Fruit fly (Drosophila melanogaster): ENCODE results near the gene CG3437.

CG3437 gene

DNA sequence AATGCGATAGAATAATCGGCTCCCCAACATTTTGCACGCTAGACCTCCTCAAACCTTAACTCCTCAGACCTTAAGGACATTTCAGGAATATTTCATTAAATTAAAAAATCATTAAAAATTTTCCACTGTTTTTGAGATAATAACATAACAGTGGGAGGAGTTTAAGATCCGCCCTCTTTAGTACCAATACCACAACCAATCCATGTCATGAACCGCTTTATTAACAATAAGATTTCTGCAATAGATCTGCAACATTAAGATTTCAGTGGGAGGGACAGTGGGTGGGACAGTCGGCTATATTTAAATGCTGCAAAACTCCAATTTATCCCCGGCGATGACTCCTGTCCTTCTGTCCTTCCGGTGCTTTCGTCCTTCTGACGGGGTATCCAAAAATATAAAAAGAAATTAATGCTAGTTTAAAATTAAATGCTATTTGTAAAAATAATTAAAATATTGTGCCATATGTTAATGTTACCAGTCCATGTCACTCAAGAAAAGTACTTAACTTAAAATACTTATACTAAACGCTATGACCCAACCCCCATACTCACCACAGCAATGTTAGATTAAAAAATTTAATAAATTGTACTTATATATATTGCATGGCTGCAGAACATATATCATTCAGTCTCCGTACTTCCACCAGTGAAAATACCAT, 14.7 kb downstream of the CG3437 start, which contains the start of gene Srg3:
Gene Srg3 (plus strand): TSS at position 608 of the 658 bp plus-strand sequence.
- TF ChIP-seq h (optimal IDR thresholded peaks at IDR 0.05) = no peak
- TF ChIP-seq Myc (optimal IDR thresholded peaks at IDR 0.05) = no peak
- no peak for TF ChIP-seq insv (optimal IDR thresholded peaks at IDR 0.05)
- no peak for TF ChIP-seq Sin3A (optimal IDR thresholded peaks at IDR 0.05)
- TF ChIP-seq ttk (optimal IDR thresholded peaks at IDR 0.05) = no peak
- TF ChIP-seq psq (optimal IDR thresholded peaks at IDR 0.05) = no peak

DNA sequence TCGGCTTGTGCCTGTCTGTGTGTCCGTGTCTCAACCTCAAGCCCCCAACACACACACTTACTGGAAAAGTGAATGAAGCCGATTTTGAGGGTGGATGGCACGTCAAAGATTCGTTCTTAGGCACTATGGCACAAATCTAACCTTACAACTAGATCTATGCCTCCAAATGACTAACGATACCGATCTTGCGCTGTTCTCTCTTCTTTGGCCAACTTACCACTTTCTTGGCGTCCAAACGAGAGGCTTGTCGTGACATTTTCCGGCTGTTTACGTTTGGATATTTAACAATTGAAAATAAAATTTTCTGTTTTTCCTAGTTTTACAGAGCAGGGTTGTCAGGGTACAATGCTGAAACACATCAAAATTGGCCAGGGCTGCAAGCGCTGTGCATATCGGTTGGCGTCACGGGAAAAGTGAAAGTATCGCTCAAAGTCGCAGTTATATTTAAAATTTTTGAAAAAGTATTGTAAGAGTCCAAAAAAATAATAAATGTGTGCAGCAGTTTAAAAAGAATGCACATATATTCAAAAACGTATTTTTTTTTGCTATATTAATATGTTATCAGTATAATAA, 15.5 kb downstream of the CG3437 start, which contains the start of the genes Bet3 and Nf-YA:
Gene Bet3 (minus strand): TSS at position 361 of the 573 bp plus-strand sequence.
Gene Nf-YA (minus strand): TSS at position 361 of the 573 bp plus-strand sequence.
- TF ChIP-seq ttk (optimal IDR thresholded peaks at IDR 0.05) (no peak), Sin3A (optimal IDR thresholded peaks at IDR 0.05) (no peak), h (optimal IDR thresholded peaks at IDR 0.05) (no peak), insv (optimal IDR thresholded peaks at IDR 0.05) (no peak), Myc (optimal IDR thresholded peaks at IDR 0.05) (no peak), psq (optimal IDR thresholded peaks at IDR 0.05) (no peak)

DNA sequence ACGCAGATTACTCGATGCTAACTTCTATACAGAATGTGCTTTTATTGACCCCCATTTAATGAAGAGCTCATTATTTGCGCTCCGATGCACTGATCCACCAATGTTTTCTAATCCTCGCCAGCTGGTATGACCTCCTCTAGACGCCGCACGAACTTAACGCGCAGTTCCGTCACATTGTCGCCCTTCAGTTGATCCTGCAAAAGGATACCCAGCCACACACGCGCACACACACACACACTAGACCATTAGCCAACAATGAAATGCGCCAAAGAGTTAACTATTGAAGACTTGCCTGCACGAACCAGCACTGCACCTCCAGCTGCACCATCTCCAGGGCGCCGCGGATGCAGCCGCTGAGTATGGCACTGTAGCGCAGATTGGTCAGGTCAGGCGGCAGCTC, 18.6 kb downstream of the CG3437 start:
- TF ChIP-seq psq (optimal IDR thresholded peaks at IDR 0.05) (no peak), insv (optimal IDR thresholded peaks at IDR 0.05) (no peak), Sin3A (optimal IDR thresholded peaks at IDR 0.05) (no peak), h (optimal IDR thresholded peaks at IDR 0.05) (no peak), ttk (optimal IDR thresholded peaks at IDR 0.05) (no peak), Myc (optimal IDR thresholded peaks at IDR 0.05) (no peak)

DNA sequence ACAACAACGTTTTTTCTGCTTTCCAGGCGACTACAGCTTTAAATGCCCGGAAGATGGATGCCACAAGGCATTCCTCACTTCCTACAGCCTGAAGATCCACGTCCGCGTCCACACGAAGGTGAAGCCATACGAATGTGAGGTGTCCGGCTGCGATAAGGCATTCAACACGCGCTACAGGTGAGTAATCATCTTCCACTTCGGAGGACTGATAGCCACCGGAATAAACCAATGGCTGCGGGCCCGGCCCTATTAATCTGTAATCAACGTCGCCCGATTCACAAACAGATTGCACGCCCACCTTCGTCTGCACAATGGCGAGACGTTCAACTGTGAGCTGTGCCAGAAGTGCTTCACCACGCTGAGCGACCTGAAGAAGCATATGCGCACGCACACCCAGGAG, 21.6 kb downstream of the CG3437 start:
- TF ChIP-seq Myc (optimal IDR thresholded peaks at IDR 0.05) (no peak), psq (optimal IDR thresholded peaks at IDR 0.05) (no peak), Sin3A (optimal IDR thresholded peaks at IDR 0.05) (no peak), h (optimal IDR thresholded peaks at IDR 0.05) (no peak)

DNA sequence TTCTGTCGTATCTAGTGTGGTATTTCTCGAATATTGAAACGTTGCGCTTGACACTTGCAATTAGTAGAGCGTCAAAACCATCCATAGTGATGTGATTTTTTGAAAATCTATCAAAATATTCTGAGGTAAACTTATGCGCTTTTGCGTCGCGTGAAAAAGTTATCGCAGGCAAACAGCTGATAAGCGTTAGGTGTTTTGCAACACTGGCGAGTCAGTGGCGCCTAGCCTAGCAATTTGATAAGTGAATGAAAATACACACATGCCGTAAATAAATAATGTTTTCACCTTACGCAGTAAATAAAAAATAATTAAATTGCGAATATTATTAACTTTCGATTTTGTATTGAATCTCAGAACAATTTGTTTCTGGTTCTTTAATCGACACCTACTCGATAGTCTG, 22.2 kb downstream of the CG3437 start, which contains the start of gene CG42526:
Gene CG42526 (minus strand): TSS at position 85 of the 400 bp plus-strand sequence.
- TF ChIP-seq insv (optimal IDR thresholded peaks at IDR 0.05) (no peak), Myc (optimal IDR thresholded peaks at IDR 0.05) (no peak), h (optimal IDR thresholded peaks at IDR 0.05) (no peak), psq (optimal IDR thresholded peaks at IDR 0.05) (no peak), Sin3A (optimal IDR thresholded peaks at IDR 0.05) (no peak), ttk (optimal IDR thresholded peaks at IDR 0.05) (no peak)

DNA sequence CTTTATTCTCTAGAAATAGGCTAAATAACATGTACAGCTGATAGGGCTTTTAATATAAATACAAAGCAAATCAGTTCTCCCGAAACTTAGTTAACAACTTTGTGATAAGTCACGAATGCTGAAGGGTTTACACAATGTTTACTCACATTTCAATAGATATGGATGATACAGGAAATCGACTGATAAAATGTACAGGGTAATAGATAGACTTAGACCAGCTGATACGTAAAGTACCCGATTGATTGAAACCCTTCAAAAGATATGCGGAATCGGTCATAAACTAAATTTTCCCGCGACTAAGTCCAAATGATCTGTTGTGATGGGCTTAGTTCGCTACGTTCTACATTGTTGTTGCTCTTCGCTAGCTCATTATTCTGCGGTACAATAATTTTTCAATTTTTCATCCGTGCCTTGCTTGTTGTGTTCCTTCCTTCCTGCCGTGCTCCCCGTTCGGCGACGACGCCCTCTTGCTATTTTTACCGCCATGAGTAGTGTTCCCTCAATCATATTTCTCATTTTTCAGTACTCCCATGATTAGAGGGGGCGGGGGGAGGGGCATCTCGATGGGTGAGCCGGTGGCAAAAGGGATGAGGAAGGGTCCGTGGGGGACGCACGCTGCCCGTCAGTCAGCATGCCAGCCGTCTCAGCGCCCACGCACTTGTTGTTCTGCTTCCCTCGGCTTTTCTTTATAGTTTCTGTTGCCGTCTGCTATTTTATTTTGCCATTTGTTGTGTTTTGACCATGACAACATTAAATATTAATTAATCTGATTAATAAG, 24.5 kb downstream of the CG3437 start:
- TF ChIP-seq psq (optimal IDR thresholded peaks at IDR 0.05) (no peak), Myc (optimal IDR thresholded peaks at IDR 0.05) (no peak), Sin3A (optimal IDR thresholded peaks at IDR 0.05) (no peak), h (optimal IDR thresholded peaks at IDR 0.05) (no peak), ttk (optimal IDR thresholded peaks at IDR 0.05) (no peak), insv (optimal IDR thresholded peaks at IDR 0.05) (no peak)

DNA sequence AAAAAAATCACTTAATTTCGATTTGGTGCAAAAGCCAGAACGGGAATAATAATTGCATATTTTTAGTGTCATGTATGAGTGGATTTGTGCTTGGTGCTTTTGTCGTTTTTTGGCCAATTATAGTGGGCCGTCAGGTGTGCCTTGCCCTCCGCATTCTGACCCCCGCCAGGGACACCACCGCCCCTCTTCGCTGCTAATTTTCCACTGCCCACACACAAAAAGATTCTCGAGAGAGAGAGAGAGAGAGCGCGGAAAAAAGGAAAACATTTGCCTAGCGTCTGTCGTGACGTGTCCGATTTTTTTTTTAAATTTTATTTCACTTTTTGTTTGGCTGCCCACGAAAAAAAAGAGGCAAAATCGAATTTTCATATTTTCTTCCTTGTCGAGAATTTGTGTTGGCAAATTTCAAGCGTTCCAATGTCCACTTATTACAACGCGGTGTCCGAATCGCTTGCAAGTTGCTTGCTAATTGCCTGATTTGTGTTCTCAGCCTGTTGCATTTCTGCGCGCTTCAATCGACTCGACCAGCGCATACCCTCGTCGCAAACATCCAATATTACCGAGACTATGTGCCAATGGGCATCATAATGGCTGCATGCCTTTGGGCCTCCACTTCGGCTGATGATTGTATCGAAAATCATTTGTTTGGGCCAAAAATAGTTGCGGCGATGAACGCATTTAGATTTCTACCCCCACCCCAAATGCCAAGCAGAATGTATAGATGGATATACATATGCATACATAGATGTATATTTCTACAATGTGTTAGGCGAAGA, 25.4 kb downstream of the CG3437 start:
- TF ChIP-seq Myc (optimal IDR thresholded peaks at IDR 0.05) (no peak), insv (optimal IDR thresholded peaks at IDR 0.05) (no peak)

DNA sequence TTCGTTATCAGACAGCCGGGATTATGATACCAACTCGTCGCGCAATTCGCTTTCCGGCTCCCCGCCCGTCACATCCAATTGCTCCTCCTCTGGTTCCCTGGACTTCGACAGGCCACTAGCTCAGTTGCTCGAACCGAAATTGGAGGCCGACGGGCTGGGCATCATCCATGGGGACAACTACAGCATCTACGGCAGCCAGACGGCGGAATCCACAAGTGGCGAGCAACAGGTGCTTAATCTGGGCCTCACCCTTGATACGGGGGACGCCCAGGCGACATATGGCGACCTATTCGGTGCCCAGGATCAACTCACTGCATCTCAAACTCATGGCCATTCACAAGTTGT, 26.9 kb downstream of the CG3437 start:
- TF ChIP-seq h (optimal IDR thresholded peaks at IDR 0.05) (no peak), Myc (optimal IDR thresholded peaks at IDR 0.05) (no peak), insv (optimal IDR thresholded peaks at IDR 0.05) (no peak), Sin3A (optimal IDR thresholded peaks at IDR 0.05) (no peak), psq (optimal IDR thresholded peaks at IDR 0.05) (no peak)

DNA sequence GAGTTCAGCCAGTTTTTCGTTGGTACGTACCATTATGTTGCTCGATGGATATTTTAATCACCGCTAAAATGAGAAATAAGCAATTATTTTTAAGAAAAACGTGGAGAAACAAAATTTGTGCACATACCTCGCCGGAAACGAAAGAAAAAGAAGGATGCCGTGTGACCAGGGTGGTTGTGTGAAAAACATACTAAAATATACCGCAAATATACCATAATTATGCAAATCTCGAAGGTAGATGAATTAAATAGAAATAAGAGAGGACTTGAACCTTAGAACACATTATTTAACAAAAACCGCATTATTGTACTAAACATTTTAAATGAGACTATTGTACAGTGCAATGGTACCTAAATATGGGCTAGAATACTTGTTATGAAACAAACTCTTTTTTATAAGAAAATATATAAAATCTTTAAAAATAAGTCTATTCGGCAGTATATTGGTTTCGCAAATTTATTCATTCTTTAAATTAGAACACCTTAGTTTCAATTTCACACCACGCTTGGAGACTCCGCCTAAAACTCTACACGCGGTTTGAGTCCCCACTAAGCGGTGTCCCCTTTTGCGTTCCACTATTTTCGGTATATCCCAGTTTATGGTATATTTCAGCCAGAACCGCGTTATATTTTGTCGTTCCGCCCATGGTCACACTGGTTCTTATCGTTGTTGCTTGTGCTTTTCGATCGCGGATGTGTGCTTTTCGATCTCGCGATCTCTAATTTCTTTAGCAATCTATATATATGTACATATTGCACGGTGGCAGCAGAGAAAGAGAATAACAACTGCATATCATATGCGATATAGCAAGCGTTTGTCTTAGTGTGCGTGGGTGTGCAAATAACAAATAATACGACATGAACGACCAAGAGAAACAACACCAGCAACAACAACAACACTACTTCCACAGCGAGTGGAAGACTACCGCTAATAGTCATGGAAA, 27.5 kb downstream of the CG3437 start, which contains the start of the genes RpS17 and MTF-1:
Gene RpS17 (minus strand): TSS at position 157 of the 943 bp plus-strand sequence.
Gene MTF-1 (plus strand): TSS at position 648 of the 943 bp plus-strand sequence.
- TF ChIP-seq ttk (optimal IDR thresholded peaks at IDR 0.05) = no peak
- TF ChIP-seq Myc (optimal IDR thresholded peaks at IDR 0.05) = no peak
- TF ChIP-seq Sin3A (optimal IDR thresholded peaks at IDR 0.05) = no peak
- no peak for TF ChIP-seq h (optimal IDR thresholded peaks at IDR 0.05)
- TF ChIP-seq insv (optimal IDR thresholded peaks at IDR 0.05) = no peak
- no peak for TF ChIP-seq psq (optimal IDR thresholded peaks at IDR 0.05)

DNA sequence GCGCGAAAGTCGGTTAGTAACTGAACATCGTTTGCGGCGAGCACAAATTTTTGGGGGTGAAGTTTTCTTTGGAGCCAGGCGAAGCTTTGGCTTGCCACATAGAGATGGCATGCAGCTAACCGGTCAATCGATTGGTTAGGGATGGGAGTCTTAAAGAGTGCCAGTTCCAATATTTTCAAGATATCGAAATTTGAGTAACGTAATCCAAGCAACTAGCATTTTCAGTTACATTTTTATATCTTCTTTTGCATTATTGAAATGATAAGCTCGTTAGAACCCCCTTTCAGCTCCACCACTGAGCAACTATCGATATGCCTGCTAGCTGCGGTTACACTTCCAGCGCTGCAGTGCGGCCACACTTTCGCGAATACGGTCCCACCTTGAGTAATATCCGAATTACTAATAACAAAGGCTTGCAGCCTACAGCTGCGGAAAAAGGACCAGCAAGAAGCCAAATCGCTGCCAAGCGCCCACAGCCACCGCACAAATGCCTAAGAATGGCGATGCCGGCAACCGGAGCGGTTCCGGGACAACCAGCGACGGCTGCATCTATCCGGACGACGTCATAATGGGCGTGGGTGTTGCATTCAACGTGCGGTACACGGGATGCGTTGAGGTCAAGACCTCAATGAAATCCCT, 30.7 kb downstream of the CG3437 start, which contains the start of the genes Atat and Shc:
Gene Atat (minus strand): TSS at position 103 of the 639 bp plus-strand sequence.
Gene Shc (plus strand): TSS at position 355 of the 639 bp plus-strand sequence.
- TF ChIP-seq Sin3A (optimal IDR thresholded peaks at IDR 0.05) (no peak), insv (optimal IDR thresholded peaks at IDR 0.05) (no peak), Myc (optimal IDR thresholded peaks at IDR 0.05) (no peak), h (optimal IDR thresholded peaks at IDR 0.05) (no peak), ttk (optimal IDR thresholded peaks at IDR 0.05) (no peak), psq (optimal IDR thresholded peaks at IDR 0.05) (no peak)

Data from Kc167 (cell line).